Worm (Caenorhabditis elegans) whole organism, L4 larva: ENCODE measurements around the gene H14A12.3.

ENCODE experiments used
- F10B5.3 ChIP-seq: sonication (generic microtip); optimal IDR thresholded peaks from 2 replicates; lab custom pipeline; 2016; ENCODE audit warnings: mild to moderate bottlenecking, missing genetic modification characterization, missing compliant biosample characterization
- F37D6.2 ChIP-seq: sonication (generic microtip); optimal IDR thresholded peaks from 2 replicates; lab custom pipeline; 2016; ENCODE audit warnings: mild to moderate bottlenecking, missing genetic modification characterization, missing compliant biosample characterization
- F44E2.7 ChIP-seq: fragments of 200-800 bp; sonication (Bioruptor generic); IDR thresholded peaks from 2 replicates; pipeline ENCODE4 v2.1.2; 2022; ENCODE audit warnings: missing genetic modification characterization, missing compliant biosample characterization
- Y48G9A.11 ChIP-seq: fragments of 200-800 bp; sonication (Bioruptor generic); IDR thresholded peaks from 2 replicates; pipeline ENCODE4 v1.3.6; 2022; ENCODE audit warnings: missing genetic modification reagents, missing genetic modification characterization, missing compliant biosample characterization
- Y5F2A.4 ChIP-seq: fragments of 200-800 bp; sonication (Bioruptor generic); optimal IDR thresholded peaks from 2 replicates; lab custom pipeline; 2018; ENCODE audit warnings: mild to moderate bottlenecking, missing genetic modification characterization, missing compliant biosample characterization
- aha-1 ChIP-seq: fragments of 150-350 bp; peaks from one replicate; lab custom pipeline; 2014; ENCODE audit warnings: missing biosample characterization, missing genetic modification characterization
- aly-2 ChIP-seq: sonication (generic microtip); optimal IDR thresholded peaks from 2 replicates; lab custom pipeline; 2018; ENCODE audit warnings: missing biosample characterization, missing genetic modification characterization
- ama-1 ChIP-seq: fragments of 150-350 bp; optimal IDR thresholded peaks from 2 replicates; lab custom pipeline; 2014; ENCODE audit warnings: inconsistent platforms, mixed read lengths
- arid-1 ChIP-seq: fragments of 200-800 bp; sonication (Bioruptor generic); conservative IDR thresholded peaks from 2 replicates; pipeline ENCODE4 v1.3.6; 2022; ENCODE audit warnings: missing genetic modification reagents, missing genetic modification characterization, missing compliant biosample characterization
- attf-4 ChIP-seq: sonication (generic microtip); optimal IDR thresholded peaks from 3 replicates; lab custom pipeline; 2017; ENCODE audit warnings: missing biosample characterization, missing genetic modification characterization
- ceh-82 ChIP-seq: sonication (generic microtip); optimal IDR thresholded peaks from 2 replicates; lab custom pipeline; 2017; ENCODE audit warnings: missing biosample characterization, missing genetic modification characterization
- ces-1 ChIP-seq: fragments of 150-350 bp; sonication (generic microtip); optimal IDR thresholded peaks from 4 replicates; lab custom pipeline; 2014; ENCODE audit warnings: missing biosample characterization, missing genetic modification reagents, missing genetic modification characterization
- dmd-6 ChIP-seq: fragments of 200-800 bp; sonication (Bioruptor generic); IDR thresholded peaks from 2 replicates; pipeline ENCODE4 v1.3.6; 2022; ENCODE audit warnings: missing genetic modification reagents, missing genetic modification characterization, missing compliant biosample characterization
- dpl-1 ChIP-seq: fragments of 150-350 bp; optimal IDR thresholded peaks from 2 replicates; lab custom pipeline; 2014; ENCODE audit warnings: missing biosample characterization, missing genetic modification reagents, missing genetic modification characterization
- duxl-1 ChIP-seq: sonication (generic microtip); optimal IDR thresholded peaks from 2 replicates; lab custom pipeline; 2016; ENCODE audit warnings: mild to moderate bottlenecking, missing genetic modification characterization, moderate library complexity, missing compliant biosample characterization; ENCODE audit not compliant: poor library complexity
- dve-1 ChIP-seq: sonication (generic microtip); optimal IDR thresholded peaks from 2 replicates; lab custom pipeline; 2017; ENCODE audit warnings: antibody characterized with exemption, mild to moderate bottlenecking, missing genetic modification characterization, missing compliant biosample characterization; ENCODE audit not compliant: insufficient read depth
- egl-43 ChIP-seq: fragments of 200-800 bp; sonication (Bioruptor generic); IDR thresholded peaks from 2 replicates; pipeline ENCODE4 v1.3.6; 2022; ENCODE audit warnings: missing genetic modification reagents, missing genetic modification characterization, missing compliant biosample characterization
- fkh-10 ChIP-seq: fragments of 150-350 bp; optimal IDR thresholded peaks from 2 replicates; lab custom pipeline; 2014; ENCODE audit warnings: missing biosample characterization, missing genetic modification reagents, missing genetic modification characterization
- hif-1 ChIP-seq, 2 experiments: sonication (generic microtip); optimal IDR thresholded peaks; 2 replicates each; lab custom pipeline; 2016 to 2017; ENCODE audit warnings: missing compliant biosample characterization in 2 of 2, missing genetic modification characterization in 2 of 2, missing genetic modification reagents in 2 of 2, missing genotype in 2 of 2, mild to moderate bottlenecking in 1 of 2
- hlh-30 ChIP-seq: sonication (generic microtip); optimal IDR thresholded peaks from 2 replicates; lab custom pipeline; 2017; ENCODE audit warnings: antibody characterized with exemption, mild to moderate bottlenecking, missing genetic modification characterization, missing compliant biosample characterization; ENCODE audit not compliant: insufficient read depth
- hmg-1.1 ChIP-seq: fragments of 200-800 bp; sonication (Bioruptor generic); IDR thresholded peaks from 2 replicates; pipeline ENCODE4 v1.3.6; 2022; ENCODE audit warnings: missing genetic modification reagents, missing genetic modification characterization, missing compliant biosample characterization
- lim-7 ChIP-seq: fragments of 200-800 bp; sonication (Bioruptor generic); IDR thresholded peaks from 2 replicates; pipeline ENCODE4 v1.3.6; 2022; ENCODE audit warnings: missing genetic modification characterization, missing compliant biosample characterization
- lin-1 ChIP-seq: fragments of 200-800 bp; sonication (Bioruptor generic); IDR thresholded peaks from 2 replicates; pipeline ENCODE4 v1.3.6; 2022; ENCODE audit warnings: missing genetic modification reagents, missing genetic modification characterization, missing compliant biosample characterization
- lin-38 ChIP-seq: fragments of 200-800 bp; sonication (Bioruptor generic); IDR thresholded peaks from 2 replicates; pipeline ENCODE4 v1.3.6; 2022; ENCODE audit warnings: missing genetic modification reagents, missing genetic modification characterization, missing compliant biosample characterization
- lsy-2 ChIP-seq, 2 experiments: fragments of 150-350 bp in 1 of 2; sonication (generic microtip) in 1 of 2; optimal IDR thresholded peaks; 2 replicates each; lab custom pipeline; 2014 to 2017; ENCODE audit warnings: missing biosample characterization in 2 of 2, missing genetic modification characterization in 2 of 2
- madf-5 ChIP-seq, 2 experiments: fragments of 200-800 bp; sonication (Bioruptor generic); IDR thresholded peaks; 2 replicates each; pipeline ENCODE4 v1.3.6; 2022; ENCODE audit warnings: missing compliant biosample characterization in 2 of 2, missing genetic modification characterization in 2 of 2
- mes-2 ChIP-seq: sonication (generic microtip); optimal IDR thresholded peaks from 2 replicates; lab custom pipeline; 2016; ENCODE audit warnings: missing genotype, mild to moderate bottlenecking, missing genetic modification characterization, missing compliant biosample characterization; ENCODE audit not compliant: poor library complexity, severe bottlenecking
- nhr-111 ChIP-seq: fragments of 200-800 bp; sonication (Bioruptor generic); optimal IDR thresholded peaks from 2 replicates; lab custom pipeline; 2018; ENCODE audit warnings: mild to moderate bottlenecking, missing genetic modification characterization, missing compliant biosample characterization
- nhr-237 ChIP-seq: sonication (generic microtip); optimal IDR thresholded peaks from 2 replicates; lab custom pipeline; 2017; ENCODE audit warnings: missing biosample characterization, missing genetic modification characterization
- nhr-6 ChIP-seq: fragments of 150-350 bp; optimal IDR thresholded peaks from 2 replicates; lab custom pipeline; 2014; ENCODE audit warnings: missing biosample characterization, missing genetic modification characterization
- nhr-76 ChIP-seq: fragments of 150-350 bp; optimal IDR thresholded peaks from 2 replicates; lab custom pipeline; 2014; ENCODE audit warnings: missing biosample characterization, missing genetic modification characterization
- pha-4 ChIP-seq, 2 experiments: fragments of 150-350 bp in 1 of 2; fragments of 200-800 bp in 1 of 2; sonication (Bioruptor generic) in 1 of 2; IDR thresholded peaks in 1 of 2; optimal IDR thresholded peaks in 1 of 2; 2 replicates each; pipeline versions ENCODE4 v1.3.6 to Lab custom; 2014 to 2022; ENCODE audit warnings: missing genetic modification characterization in 2 of 2, missing genetic modification reagents in 2 of 2, missing biosample characterization in 1 of 2, missing compliant biosample characterization in 1 of 2
- php-3 ChIP-seq: fragments of 200-800 bp; sonication (Bioruptor generic); IDR thresholded peaks from 2 replicates; pipeline ENCODE4 v1.3.6; 2022; ENCODE audit warnings: missing genetic modification reagents, missing genetic modification characterization, missing compliant biosample characterization
- pqm-1 ChIP-seq: sonication (generic microtip); optimal IDR thresholded peaks from 2 replicates; lab custom pipeline; 2017; ENCODE audit warnings: missing biosample characterization, missing genetic modification characterization
- rbr-2 ChIP-seq: sonication (generic microtip); optimal IDR thresholded peaks from 2 replicates; lab custom pipeline; 2016; ENCODE audit warnings: missing genotype, missing genetic modification characterization, missing compliant biosample characterization
- saeg-2 ChIP-seq: fragments of 200-800 bp; sonication (Bioruptor generic); IDR thresholded peaks from 2 replicates; pipeline ENCODE4 v1.3.6; 2022; ENCODE audit warnings: missing genetic modification reagents, missing genetic modification characterization, missing compliant biosample characterization
- sdz-12 ChIP-seq: fragments of 200-800 bp; sonication (Bioruptor generic); optimal IDR thresholded peaks from 2 replicates; lab custom pipeline; 2018; ENCODE audit warnings: mild to moderate bottlenecking, missing genetic modification characterization, missing compliant biosample characterization
- set-16 ChIP-seq: fragments of 200-800 bp; sonication (Bioruptor generic); IDR thresholded peaks from 2 replicates; pipeline ENCODE4 v1.3.6; 2022; ENCODE audit warnings: missing genetic modification reagents, missing genetic modification characterization, missing compliant biosample characterization
- skn-1 ChIP-seq: fragments of 150-350 bp; optimal IDR thresholded peaks from 2 replicates; lab custom pipeline; 2014; ENCODE audit warnings: missing biosample characterization, missing genetic modification characterization
- snpc-1.2 ChIP-seq: fragments of 200-800 bp; sonication (Bioruptor generic); IDR thresholded peaks from 2 replicates; pipeline ENCODE4 v1.3.6; 2022; ENCODE audit warnings: missing genetic modification reagents, missing genetic modification characterization, missing compliant biosample characterization
- snpc-4 ChIP-seq: fragments of 150-350 bp; optimal IDR thresholded peaks from 2 replicates; lab custom pipeline; 2014; ENCODE audit warnings: missing biosample characterization, missing genetic modification characterization
- spr-1 ChIP-seq: sonication (generic microtip); optimal IDR thresholded peaks from 2 replicates; lab custom pipeline; 2016; ENCODE audit warnings: mild to moderate bottlenecking, missing genetic modification characterization, missing compliant biosample characterization
- tra-1 ChIP-seq: fragments of 200-800 bp; sonication (Bioruptor generic); IDR thresholded peaks from 2 replicates; pipeline ENCODE4 v1.3.6; 2022; ENCODE audit warnings: missing genetic modification reagents, missing genetic modification characterization, missing compliant biosample characterization
- unc-39 ChIP-seq: sonication (generic microtip); optimal IDR thresholded peaks from 2 replicates; lab custom pipeline; 2017; ENCODE audit warnings: missing biosample characterization, missing genetic modification characterization
- zag-1 ChIP-seq: fragments of 150-350 bp; optimal IDR thresholded peaks from 2 replicates; lab custom pipeline; 2014; ENCODE audit warnings: missing biosample characterization, missing genetic modification characterization
- zfp-3 ChIP-seq: fragments of 200-800 bp; sonication (Bioruptor generic); conservative IDR thresholded peaks from 2 replicates; pipeline ENCODE4 v1.3.6; 2022; ENCODE audit warnings: missing genetic modification reagents, missing genetic modification characterization, missing compliant biosample characterization
- zip-2 ChIP-seq: fragments of 150-350 bp; optimal IDR thresholded peaks from 2 replicates; lab custom pipeline; 2014; ENCODE audit warnings: missing biosample characterization, missing genetic modification characterization
- ztf-7 ChIP-seq: fragments of 150-350 bp; optimal IDR thresholded peaks from 2 replicates; lab custom pipeline; 2014; ENCODE audit warnings: missing biosample characterization, missing genetic modification characterization

H14A12.3 gene

DNA sequence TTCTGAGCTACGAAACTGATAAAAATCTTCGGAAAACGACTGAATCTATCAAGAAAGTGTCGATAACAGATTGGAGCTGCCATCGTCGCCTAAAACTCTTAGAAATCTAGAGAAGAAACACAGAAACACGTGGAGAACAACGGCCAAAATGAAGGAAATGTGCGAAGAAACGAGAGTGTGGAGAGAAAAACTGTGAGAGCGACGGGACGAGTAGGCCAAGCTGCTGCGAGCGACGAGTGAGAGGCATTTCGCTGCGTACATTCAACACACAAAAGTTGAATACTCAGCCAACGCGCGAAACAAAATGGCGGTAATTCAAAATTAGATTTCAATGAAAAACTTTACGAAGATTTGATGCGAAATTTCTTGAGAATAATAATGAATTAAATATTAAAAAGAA is 34.7 kb downstream of the H14A12.3 start (continued):
- TF ChIP-seq zip-2 (tag; lab: Kevin White, UChicago), result no peak
- TF ChIP-seq egl-43, result no peak; the same call in 1 of the 2 replicates
- no peak for TF ChIP-seq snpc-4 (tag; lab: Kevin White, UChicago)
- no peak for TF ChIP-seq unc-39 (tag; lab: Kevin White, UChicago)
- TF ChIP-seq dve-1 (tag; lab: Kevin White, UChicago), result peak; percentile 89
- peak in 1 of 2 experiments; percentile 66 for TF ChIP-seq hif-1 (tag; optimal IDR thresholded peaks at IDR 0.05; lab: Kevin White, UChicago)
- TF ChIP-seq nhr-111 (GFP tag; lab: Kevin White, UChicago), result no peak
- no peak for TF ChIP-seq Y5F2A.4 (GFP tag; lab: Kevin White, UChicago)
- TF ChIP-seq snpc-1.2 (GFP tag; lab: Robert Waterston, UW), result no peak
- no peak for TF ChIP-seq saeg-2 (GFP tag; lab: Robert Waterston, UW)
- TF ChIP-seq F44E2.7, result no peak
- TF ChIP-seq sdz-12 (GFP tag; lab: Kevin White, UChicago), result no peak
- TF ChIP-seq php-3 (GFP tag; lab: Robert Waterston, UW), result peak; percentile 64; the same call in 1 of the 2 replicates
- no peak for TF ChIP-seq ceh-82 (tag; lab: Kevin White, UChicago)
- TF ChIP-seq set-16 (GFP tag; lab: Robert Waterston, UW), result peak; percentile 50; the same call in 1 of the 2 replicates
- peak; percentile 82 for TF ChIP-seq mes-2 (tag; lab: Kevin White, UChicago)
- TF ChIP-seq attf-4 (tag; lab: Kevin White, UChicago), result no peak
- TF ChIP-seq lsy-2 (tag; optimal IDR thresholded peaks at IDR 0.05; lab: Kevin White, UChicago), result peak; percentile 63 to 91
- peak; percentile 94 for TF ChIP-seq pqm-1 (tag; lab: Kevin White, UChicago)
- TF ChIP-seq nhr-6 (tag; lab: Kevin White, UChicago), result peak; percentile 45
- peak; percentile 59 for TF ChIP-seq pha-4 (GFP tag; IDR thresholded peaks at IDR 0.05; lab: Robert Waterston, UW)
- TF ChIP-seq pha-4 (tag; optimal IDR thresholded peaks at IDR 0.05; lab: Kevin White, UChicago), result no peak
- TF ChIP-seq ztf-7, result no peak
- TF ChIP-seq tra-1 (GFP tag; lab: Robert Waterston, UW), result 0 out of 2 replicates have a peak, but pooled peaks have one; percentile 18
- TF ChIP-seq Y48G9A.11 (GFP tag; lab: Robert Waterston, UW), result no peak

ce11 chrIII:7499421-7499902 is 35.9 kb downstream of the H14A12.3 start, which contains the start of the genes C07H6.9 and sap-140:
TSS of gene C07H6.9 (minus strand) at chrIII:7499471.
TSS of gene sap-140 (plus strand) at chrIII:7499738.
- TF ChIP-seq ces-1 (GFP tag; lab: Kevin White, UChicago) (peak; percentile 24), hmg-1.1 (peak; percentile 56; the same call in 1 of the 2 replicates), rbr-2 (tag; lab: Kevin White, UChicago) (peak; percentile 59), ama-1 (peak; percentile 22), madf-5 (GFP tag; IDR thresholded peaks at IDR 0.05; lab: Robert Waterston, UW) (no peak), dmd-6 (GFP tag; lab: Robert Waterston, UW) (peak; percentile 53), dve-1 (tag; lab: Kevin White, UChicago) (peak; percentile 73), arid-1 (GFP tag; lab: Robert Waterston, UW) (0 out of 2 replicates have a peak, but pooled peaks have one; percentile 36), pha-4 (GFP tag; IDR thresholded peaks at IDR 0.05; lab: Robert Waterston, UW) (0 out of 2 replicates have a peak, but pooled peaks have one; percentile 24), pha-4 (tag; optimal IDR thresholded peaks at IDR 0.05; lab: Kevin White, UChicago) (no peak), aly-2 (tag; lab: Kevin White, UChicago) (no peak), nhr-237 (tag; lab: Kevin White, UChicago) (no peak), lin-1 (GFP tag; lab: Robert Waterston, UW) (no peak), fkh-10 (GFP tag; lab: Kevin White, UChicago) (peak; percentile 15), dpl-1 (GFP tag; lab: Kevin White, UChicago) (peak; percentile 95), zip-2 (tag; lab: Kevin White, UChicago) (peak; percentile 35), zfp-3 (GFP tag; lab: Robert Waterston, UW) (0 out of 2 replicates have a peak, but pooled peaks have one; percentile 26), nhr-6 (tag; lab: Kevin White, UChicago) (peak; percentile 66), F37D6.2 (tag; lab: Kevin White, UChicago) (peak; percentile 56), F10B5.3 (tag; lab: Kevin White, UChicago) (peak; percentile 54), lim-7 (GFP tag; lab: Robert Waterston, UW) (no peak), aha-1 (tag; lab: Kevin White, UChicago) (peak; percentile 99), skn-1 (no peak), Y5F2A.4 (GFP tag; lab: Kevin White, UChicago) (no peak), lsy-2 (tag; optimal IDR thresholded peaks at IDR 0.05; lab: Kevin White, UChicago) (peak in 1 of 2 experiments; percentile 91), spr-1 (peak; percentile 25), hlh-30 (tag; lab: Kevin White, UChicago) (peak; percentile 71), lin-38 (GFP tag; lab: Robert Waterston, UW) (peak; percentile 74), nhr-76 (tag; lab: Kevin White, UChicago) (no peak), duxl-1 (tag; lab: Kevin White, UChicago) (peak; percentile 58), zag-1 (tag; lab: Kevin White, UChicago) (no peak)
